Fruit fly (Drosophila melanogaster) whole organism, embryonic: ENCODE results near the gene CG10761.

Source experiments
- Atf3 ChIP-seq: fragments of 200-800 bp; sonication (Bioruptor generic); optimal IDR thresholded peaks from 3 replicates; lab custom pipeline; 2016; ENCODE audit warnings: missing biosample characterization, missing genetic modification characterization
- Bgb ChIP-seq: fragments of 200-800 bp; sonication (Bioruptor generic); IDR thresholded peaks from 2 replicates; pipeline ENCODE4 v1.3.6; 2022; ENCODE audit warnings: missing biosample characterization, missing genetic modification characterization; ENCODE audit not compliant: partially characterized antibody
- CG10209 ChIP-seq: fragments of 200-800 bp; sonication (Bioruptor generic); optimal IDR thresholded peaks from 3 replicates; lab custom pipeline; 2017; ENCODE audit warnings: missing biosample characterization, mild to moderate bottlenecking, missing genetic modification characterization, missing genetic modification reagents
- CG10321 ChIP-seq: fragments of 200-800 bp; sonication (Bioruptor generic); IDR thresholded peaks from 2 replicates; pipeline ENCODE4 v1.3.6; 2022; ENCODE audit warnings: missing biosample characterization, missing genetic modification characterization
- CG11504 ChIP-seq: fragments of 200-800 bp; sonication (Bioruptor generic); optimal IDR thresholded peaks from 3 replicates; lab custom pipeline; 2019; ENCODE audit warnings: missing biosample characterization, mild to moderate bottlenecking, missing genetic modification characterization, moderate library complexity
- CG12236 ChIP-seq: fragments of 200-800 bp; sonication (Bioruptor generic); optimal IDR thresholded peaks from 2 replicates; lab custom pipeline; 2016; ENCODE audit warnings: missing biosample characterization, missing genetic modification characterization
- CG14441 ChIP-seq: fragments of 200-800 bp; sonication (Bioruptor generic); IDR thresholded peaks from 2 replicates; pipeline ENCODE4 v1.3.6; 2022; ENCODE audit warnings: missing biosample characterization, missing genetic modification characterization
- CG1603 ChIP-seq: fragments of 200-800 bp; sonication (Bioruptor generic); optimal IDR thresholded peaks from 2 replicates; lab custom pipeline; 2019; ENCODE audit warnings: missing biosample characterization, mild to moderate bottlenecking, missing genetic modification characterization, moderate library complexity
- CG16779 ChIP-seq: fragments of 200-800 bp; sonication (Bioruptor generic); IDR thresholded peaks from 2 replicates; pipeline ENCODE4 v1.3.6; 2022; ENCODE audit warnings: missing biosample characterization, missing genetic modification characterization
- CG31441 ChIP-seq: fragments of 200-800 bp; sonication (Bioruptor generic); IDR thresholded peaks from 2 replicates; pipeline ENCODE4 v1.3.6; 2022; ENCODE audit warnings: missing biosample characterization, missing genetic modification characterization
- CG3407 ChIP-seq: fragments of 200-800 bp; sonication (Bioruptor generic); optimal IDR thresholded peaks from 2 replicates; lab custom pipeline; 2018; ENCODE audit warnings: missing biosample characterization, mild to moderate bottlenecking, missing genetic modification characterization
- CG3726 ChIP-seq: fragments of 200-800 bp; sonication (Bioruptor generic); IDR thresholded peaks from 3 replicates; pipeline ENCODE4, ENCODE4 v1.3.6; 2022; ENCODE audit warnings: missing biosample characterization, missing genetic modification characterization
- CG3847 ChIP-seq: fragments of 200-800 bp; sonication (Bioruptor generic); IDR thresholded peaks from 2 replicates; pipeline ENCODE4 v1.3.6; 2022; ENCODE audit warnings: missing biosample characterization, missing genetic modification characterization
- CG4360 ChIP-seq: fragments of 200-800 bp; sonication (Bioruptor generic); IDR thresholded peaks from 2 replicates; pipeline ENCODE4 v1.3.6; 2022; ENCODE audit warnings: missing biosample characterization, missing genetic modification characterization
- CG6272 ChIP-seq: fragments of 200-800 bp; sonication (Bioruptor generic); IDR thresholded peaks from 2 replicates; pipeline ENCODE4 v1.3.6; 2022; ENCODE audit warnings: missing biosample characterization, missing genetic modification characterization
- CG7357 ChIP-seq: fragments of 200-800 bp; sonication (Bioruptor generic); IDR thresholded peaks from 3 replicates; pipeline ENCODE4 v1.3.6; 2022; ENCODE audit warnings: missing biosample characterization, missing genetic modification characterization
- CG7745 ChIP-seq: fragments of 200-800 bp; sonication (Bioruptor generic); optimal IDR thresholded peaks from 2 replicates; lab custom pipeline; 2018; ENCODE audit warnings: missing biosample characterization, mild to moderate bottlenecking, missing genetic modification characterization, moderate library complexity
- CG8478 ChIP-seq: fragments of >200 bp; optimal IDR thresholded peaks from 2 replicates; lab custom pipeline; 2018
- Dbx ChIP-seq: fragments of 200-800 bp; sonication (Bioruptor generic); IDR thresholded peaks from 3 replicates; pipeline ENCODE4 v1.3.6; 2022; ENCODE audit warnings: missing biosample characterization, missing genetic modification characterization
- Dip3 ChIP-seq: fragments of 200-800 bp; sonication (Bioruptor generic); optimal IDR thresholded peaks from 3 replicates; lab custom pipeline; 2016; ENCODE audit warnings: missing biosample characterization, missing genetic modification characterization
- Hr3 ChIP-seq: fragments of 200-800 bp; sonication (Bioruptor generic); optimal IDR thresholded peaks from 3 replicates; lab custom pipeline; 2016; ENCODE audit warnings: missing biosample characterization, missing genetic modification characterization
- Hr51 ChIP-seq, 2 experiments: fragments of 200-800 bp; sonication (Bioruptor generic); optimal IDR thresholded peaks; 2 replicates in 1 of 2; 3 replicates in 1 of 2; lab custom pipeline; 2016 to 2018; ENCODE audit warnings: missing biosample characterization in 2 of 2, missing genetic modification characterization in 2 of 2, mild to moderate bottlenecking in 1 of 2, moderate library complexity in 1 of 2
- Hsf ChIP-seq: fragments of 200-800 bp; sonication (Bioruptor generic); optimal IDR thresholded peaks from 3 replicates; lab custom pipeline; 2016; ENCODE audit warnings: missing biosample characterization, missing genetic modification characterization
- Lpt ChIP-seq: fragments of >200 bp; optimal IDR thresholded peaks from 2 replicates; lab custom pipeline; 2018; ENCODE audit warnings: missing biosample characterization, missing genetic modification characterization
- Med ChIP-seq: fragments of 200-800 bp; sonication (Bioruptor generic); peaks from one replicate; lab custom pipeline; 2016; ENCODE audit warnings: missing biosample characterization, missing genetic modification characterization, mild to moderate bottlenecking, inconsistent platforms, moderate library complexity
- Meics ChIP-seq: fragments of 200-800 bp; sonication (Bioruptor generic); optimal IDR thresholded peaks from 2 replicates; lab custom pipeline; 2017; ENCODE audit warnings: missing biosample characterization, mild to moderate bottlenecking, missing genetic modification characterization
- Optix ChIP-seq: fragments of 200-800 bp; sonication (Bioruptor generic); IDR thresholded peaks from 3 replicates; pipeline ENCODE4 v1.3.6; 2022; ENCODE audit warnings: missing biosample characterization, missing genetic modification characterization
- Sox102F ChIP-seq: fragments of 200-800 bp; sonication (Bioruptor generic); optimal IDR thresholded peaks from 2 replicates; lab custom pipeline; 2018; ENCODE audit warnings: missing biosample characterization, mild to moderate bottlenecking, missing genetic modification characterization, moderate library complexity
- ara ChIP-seq: fragments of 200-800 bp; sonication (Bioruptor generic); IDR thresholded peaks from 2 replicates; pipeline ENCODE4 v1.3.6; 2022; ENCODE audit warnings: missing biosample characterization, missing genetic modification characterization
- bowl ChIP-seq: fragments of 200-800 bp; sonication (Bioruptor generic); IDR thresholded peaks from 2 replicates; pipeline ENCODE4 v1.3.6; 2022; ENCODE audit warnings: missing biosample characterization, missing genetic modification characterization
- bsh ChIP-seq, 2 experiments: fragments of 200-800 bp; sonication (Bioruptor generic); optimal IDR thresholded peaks; 2 replicates each; lab custom pipeline; 2017 to 2018; ENCODE audit warnings: mild to moderate bottlenecking in 2 of 2, missing biosample characterization in 2 of 2, missing genetic modification characterization in 2 of 2, moderate library complexity in 1 of 2
- caup ChIP-seq: fragments of 200-800 bp; sonication (Bioruptor generic); optimal IDR thresholded peaks from 3 replicates; lab custom pipeline; 2017; ENCODE audit warnings: missing biosample characterization, mild to moderate bottlenecking, missing genetic modification characterization, moderate library complexity; ENCODE audit not compliant: severe bottlenecking
- ci ChIP-seq: fragments of 200-800 bp; sonication (Bioruptor generic); IDR thresholded peaks from 3 replicates; pipeline ENCODE4 v1.3.6; 2022; ENCODE audit warnings: missing biosample characterization, missing genetic modification characterization
- croc ChIP-seq: fragments of 200-800 bp; sonication (Bioruptor generic); conservative IDR thresholded peaks from 3 replicates; pipeline ENCODE4 v1.3.6; 2022; ENCODE audit warnings: missing biosample characterization, missing genetic modification characterization
- cwo ChIP-seq: fragments of 200-800 bp; sonication (Bioruptor generic); optimal IDR thresholded peaks from 3 replicates; lab custom pipeline; 2017; ENCODE audit warnings: missing biosample characterization, missing genetic modification characterization, mild to moderate bottlenecking, moderate library complexity, missing genetic modification reagents
- dmrt99B ChIP-seq: fragments of 200-800 bp; sonication (Bioruptor generic); optimal IDR thresholded peaks from 2 replicates; lab custom pipeline; 2018; ENCODE audit warnings: missing biosample characterization, mild to moderate bottlenecking, missing genetic modification characterization, moderate library complexity
- fd3F ChIP-seq: fragments of 200-800 bp; sonication (Bioruptor generic); optimal IDR thresholded peaks from 2 replicates; lab custom pipeline; 2018; ENCODE audit warnings: missing biosample characterization, mild to moderate bottlenecking, missing genetic modification characterization, moderate library complexity
- grn ChIP-seq: fragments of 200-800 bp; sonication (Bioruptor generic); optimal IDR thresholded peaks from 3 replicates; lab custom pipeline; 2017; ENCODE audit warnings: missing biosample characterization, missing genetic modification characterization
- gro ChIP-seq: fragments of 200-800 bp; sonication (Bioruptor generic); optimal IDR thresholded peaks from 2 replicates; lab custom pipeline; 2016; ENCODE audit warnings: missing biosample characterization, missing genetic modification characterization
- jumu ChIP-seq: fragments of 200-800 bp; sonication (Bioruptor generic); optimal IDR thresholded peaks from 3 replicates; lab custom pipeline; 2016; ENCODE audit warnings: missing biosample characterization, missing genetic modification characterization
- lab ChIP-seq: fragments of 200-800 bp; sonication (Bioruptor generic); optimal IDR thresholded peaks from 3 replicates; lab custom pipeline; 2017; ENCODE audit warnings: missing biosample characterization, missing genetic modification characterization, mild to moderate bottlenecking, moderate library complexity, missing genetic modification reagents
- onecut ChIP-seq: fragments of 200-800 bp; sonication (Bioruptor generic); IDR thresholded peaks from 2 replicates; pipeline ENCODE4 v1.3.6; 2022; ENCODE audit warnings: missing biosample characterization, missing genetic modification characterization
- pan ChIP-seq, 4 experiments: fragments of >200 bp in 3 of 4; fragments of 200-800 bp in 1 of 4; sonication (Bioruptor generic) in 1 of 4; optimal IDR thresholded peaks in 3 of 4; IDR thresholded peaks in 1 of 4; 2 replicates each; pipeline versions ENCODE4 v1.3.6 to Lab custom; 2017 to 2022; ENCODE audit warnings: missing biosample characterization in 2 of 4, missing genetic modification characterization in 2 of 4, mixed read lengths in 1 of 4
- prd ChIP-seq, 3 experiments: fragments of >200 bp in 2 of 3; fragments of 200-800 bp in 1 of 3; sonication (Bioruptor generic) in 1 of 3; optimal IDR thresholded peaks in 2 of 3; IDR thresholded peaks in 1 of 3; 2 replicates in 2 of 3; 3 replicates in 1 of 3; pipeline versions ENCODE4 v1.3.6 to Lab custom; 2017 to 2022; ENCODE audit warnings: missing biosample characterization in 1 of 3, missing genetic modification characterization in 1 of 3
- scrt ChIP-seq: fragments of 200-800 bp; sonication (Bioruptor generic); optimal IDR thresholded peaks from 2 replicates; lab custom pipeline; 2018; ENCODE audit warnings: missing biosample characterization, mild to moderate bottlenecking, missing genetic modification characterization, moderate library complexity
- sens ChIP-seq: fragments of 200-800 bp; sonication (Bioruptor generic); peaks from one replicate; lab custom pipeline; 2016; ENCODE audit warnings: missing biosample characterization, missing genetic modification characterization
- shn ChIP-seq: fragments of 200-800 bp; sonication (Bioruptor generic); optimal IDR thresholded peaks from 3 replicates; lab custom pipeline; 2016; ENCODE audit warnings: missing biosample characterization, missing genetic modification characterization
- sisA ChIP-seq: fragments of 200-800 bp; sonication (Bioruptor generic); IDR thresholded peaks from 2 replicates; pipeline ENCODE4 v1.3.6; 2022; ENCODE audit warnings: missing biosample characterization, missing genetic modification characterization
- ttk ChIP-seq: fragments of 200-800 bp; sonication (Bioruptor generic); IDR thresholded peaks from 2 replicates; pipeline ENCODE4 v2.1.2; 2022; ENCODE audit warnings: missing biosample characterization, missing genetic modification characterization
- tup ChIP-seq: fragments of 200-800 bp; sonication (Bioruptor generic); optimal IDR thresholded peaks from 2 replicates; lab custom pipeline; 2016; ENCODE audit warnings: missing biosample characterization, mild to moderate bottlenecking, missing genetic modification characterization, moderate library complexity

Gene CG10761

DNA sequence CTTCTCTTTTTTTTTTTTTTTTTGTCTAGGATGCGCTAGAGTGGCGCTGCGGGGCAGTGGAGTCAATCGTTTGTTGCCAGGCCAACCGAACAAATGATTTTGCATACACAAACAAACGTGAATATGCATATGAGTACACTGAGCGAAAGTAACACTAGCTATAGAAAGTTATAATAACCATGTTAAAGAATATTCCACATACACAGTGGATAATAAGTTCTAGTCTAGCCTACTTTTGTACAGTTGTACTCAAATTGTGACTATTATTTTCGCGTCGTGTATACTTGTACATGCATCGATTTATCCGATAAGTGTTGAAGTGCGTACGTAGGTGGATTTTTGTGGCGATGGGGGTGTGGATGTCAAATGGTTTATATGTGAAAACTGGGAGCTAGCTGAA, 44.5 kb upstream of the CG10761 start (continued):
- TF ChIP-seq Lpt (no peak), cwo (no peak), CG1603 (peak; percentile 54), lab (no peak), ci (GFP tag; lab: Robert Waterston, UW) (peak; percentile 35; the same call in 1 of the 3 replicates), prd (optimal IDR thresholded peaks at IDR 0.05; lab: Kevin White, UChicago) (no peak), prd (GFP tag; IDR thresholded peaks at IDR 0.05; lab: Robert Waterston, UW) (peak; percentile 43; the same call in 1 of the 3 replicates), CG3726 (GFP tag; lab: Robert Waterston, UW) (no peak), CG3847 (GFP tag; lab: Robert Waterston, UW) (no peak), CG10321 (GFP tag; lab: Robert Waterston, UW) (no peak), sens (peak; percentile 60), CG3407 (GFP tag; lab: Kevin White, UChicago) (no peak), CG8478 (lab: Kevin White, UChicago) (no peak), CG14441 (GFP tag; lab: Robert Waterston, UW) (peak; percentile 30; the same call in 1 of the 2 replicates), dmrt99B (tag; lab: Kevin White, UChicago) (peak; percentile 30), Bgb (GFP tag; lab: Robert Waterston, UW) (no peak), Meics (GFP tag; lab: Kevin White, UChicago) (no peak), caup (no peak), bsh (GFP tag; optimal IDR thresholded peaks at IDR 0.05; lab: Kevin White, UChicago) (peak in 1 of 2 experiments; percentile 6), fd3F (GFP tag; lab: Kevin White, UChicago) (no peak), CG7745 (no peak), gro (GFP tag; lab: Kevin White, UChicago) (no peak), onecut (GFP tag; lab: Robert Waterston, UW) (no peak), tup (GFP tag; lab: Kevin White, UChicago) (no peak), Hr51 (GFP tag; optimal IDR thresholded peaks at IDR 0.05; lab: Kevin White, UChicago) (peak in 1 of 2 experiments; percentile 34), sisA (0 out of 2 replicates have a peak, but pooled peaks have one; percentile 8), CG4360 (no peak), pan (optimal IDR thresholded peaks at IDR 0.05; lab: Kevin White, UChicago) (no peak), pan (GFP tag; optimal IDR thresholded peaks at IDR 0.05 in 1 of 2, IDR thresholded peaks at IDR 0.05 in 1 of 2) (peak in 1 of 2 experiments; percentile 21), Dip3 (GFP tag; lab: Kevin White, UChicago) (no peak), Hr3 (GFP tag; lab: Kevin White, UChicago) (no peak), CG12236 (GFP tag; lab: Kevin White, UChicago) (no peak), Atf3 (no peak), CG6272 (GFP tag; lab: Robert Waterston, UW) (no peak), Dbx (GFP tag; lab: Robert Waterston, UW) (no peak), shn (GFP tag; lab: Kevin White, UChicago) (no peak), CG7357 (no peak), Optix (no peak), ara (no peak), scrt (GFP tag; lab: Kevin White, UChicago) (no peak), ttk (GFP tag; lab: Robert Waterston, UW) (0 out of 2 replicates have a peak, but pooled peaks have one; percentile 41), CG31441 (no peak), Med (peak; percentile 58), bowl (GFP tag; lab: Robert Waterston, UW) (no peak), jumu (GFP tag; lab: Kevin White, UChicago) (no peak), Hsf (GFP tag; lab: Kevin White, UChicago) (no peak), CG10209 (GFP tag; lab: Kevin White, UChicago) (no peak), croc (GFP tag; lab: Robert Waterston, UW) (no peak), Sox102F (GFP tag; lab: Kevin White, UChicago) (peak; percentile 45), CG16779 (GFP tag; lab: Robert Waterston, UW) (no peak), CG11504 (tag; lab: Kevin White, UChicago) (peak; percentile 58), grn (GFP tag; lab: Kevin White, UChicago) (no peak)
